Worm (Caenorhabditis elegans): ENCODE data around the gene acr-10.

The acr-10 gene

ce11 chrX:4021967-4022366 lies at the start of gene acr-10:
acr-10 (plus strand) TSS chrX:4022267.
- TF ChIP-seq hrde-1 (tag; optimal IDR thresholded peaks at IDR 0.05; ENCODE audit: borderline replicate concordance): no peak

- no peak for TF ChIP-seq fkh-3 (tag; optimal IDR thresholded peaks at IDR 0.05)
- TF ChIP-seq cebp-2 (GFP tag; IDR thresholded peaks at IDR 0.05): no peak
- no peak for TF ChIP-seq lsl-1 (GFP tag; optimal IDR thresholded peaks at IDR 0.05)
- TF ChIP-seq ccch-3 (GFP tag; optimal IDR thresholded peaks at IDR 0.05): no peak
- TF ChIP-seq unc-130 (GFP tag; optimal IDR thresholded peaks at IDR 0.05): no peak
- no peak for TF ChIP-seq mel-28 (tag; optimal IDR thresholded peaks at IDR 0.05; ENCODE audit: borderline replicate concordance)
- no peak for TF ChIP-seq let-526 (GFP tag; IDR thresholded peaks at IDR 0.05)
- no peak for TF ChIP-seq somi-1 (GFP tag; optimal IDR thresholded peaks at IDR 0.05)
- TF ChIP-seq atf-7 (tag; optimal IDR thresholded peaks at IDR 0.05): no peak
Observed at ce11 chrX:3973534-3973933, 48.5 kb upstream of the acr-10 start, which contains the start of gene C16B8.4. C16B8.4 (minus strand) TSS chrX:3973634.

- TF ChIP-seq ztf-25 (GFP tag; IDR thresholded peaks at IDR 0.05) (no peak), hlh-12 (tag; optimal IDR thresholded peaks at IDR 0.05) (no peak), ceh-27 (GFP tag; optimal IDR thresholded peaks at IDR 0.05) (no peak), B0261.1 (tag; optimal IDR thresholded peaks at IDR 0.05) (no peak), hrde-1 (tag; optimal IDR thresholded peaks at IDR 0.05; ENCODE audit: borderline replicate concordance) (no peak), cebp-1 (GFP tag; IDR thresholded peaks at IDR 0.05) (no peak), cebp-1 (tag; optimal IDR thresholded peaks at IDR 0.05) (no peak), attf-3 (GFP tag; conservative IDR thresholded peaks at IDR 0.05) (no peak), somi-1 (GFP tag; optimal IDR thresholded peaks at IDR 0.05) (no peak), F22D6.2 (tag; optimal IDR thresholded peaks at IDR 0.05) (no peak), C17E4.6 (GFP tag; IDR thresholded peaks at IDR 0.05) (no peak), T07F8.4 (tag; optimal IDR thresholded peaks at IDR 0.05) (no peak), hmg-1.2 (GFP tag; IDR thresholded peaks at IDR 0.05) (no peak), egl-44 (GFP tag; IDR thresholded peaks at IDR 0.05) (no peak), tbp1 (GFP tag; optimal IDR thresholded peaks at IDR 0.05) (no peak), rcor-1 (GFP tag; IDR thresholded peaks at IDR 0.05) (no peak)
Observed at ce11 chrX:3974160-3974559, 47.9 kb upstream of the acr-10 start.

ce11 chrX:3976755-3977154 lies 45.3 kb upstream of the acr-10 start:
- TF ChIP-seq nfya-1 (tag; optimal IDR thresholded peaks at IDR 0.05; ENCODE audit: borderline replicate concordance, insufficient read depth) (no peak), unc-62 (GFP tag; optimal IDR thresholded peaks at IDR 0.05) (no peak), hsf-1 (GFP tag; IDR thresholded peaks at IDR 0.05) (no peak), somi-1 (GFP tag; optimal IDR thresholded peaks at IDR 0.05) (no peak), ceh-100 (GFP tag; IDR thresholded peaks at IDR 0.05) (no peak), F52B5.7 (tag; optimal IDR thresholded peaks at IDR 0.05) (no peak), F33H1.4 (GFP tag; IDR thresholded peaks at IDR 0.05) (no peak), sea-2 (GFP tag; IDR thresholded peaks at IDR 0.05) (no peak), cebp-2 (GFP tag; IDR thresholded peaks at IDR 0.05) (no peak), lin-40 (tag; optimal IDR thresholded peaks at IDR 0.05) (no peak), lir-1 (GFP tag; conservative IDR thresholded peaks at IDR 0.05) (no peak), F23B12.7 (tag; optimal IDR thresholded peaks at IDR 0.05; ENCODE audit: insufficient read depth) (no peak), ceh-91 (GFP tag; IDR thresholded peaks at IDR 0.05) (no peak), pbrm-1 (GFP tag; IDR thresholded peaks at IDR 0.05) (no peak), F10E7.11 (tag; optimal IDR thresholded peaks at IDR 0.05) (no peak), B0035.1 (tag; optimal IDR thresholded peaks at IDR 0.05) (no peak), hlh-12 (tag; optimal IDR thresholded peaks at IDR 0.05) (no peak), Y53G8AR.9 (GFP tag; conservative IDR thresholded peaks at IDR 0.05) (no peak), fkh-3 (tag; optimal IDR thresholded peaks at IDR 0.05) (no peak), ztf-3 (GFP tag; optimal IDR thresholded peaks at IDR 0.05) (no peak)
